Worm (Caenorhabditis elegans): ENCODE measurements around the gene pqn-27.

ce11 chrII:13416552-13416951 is 43.9 kb downstream of the pqn-27 start:
- no peak for TF ChIP-seq him-1 (tag; optimal IDR thresholded peaks at IDR 0.05)
- TF ChIP-seq dao-5 (tag; optimal IDR thresholded peaks at IDR 0.05): no peak
- no peak for TF ChIP-seq W03F9.2 (tag; optimal IDR thresholded peaks at IDR 0.05)
